Fruit fly (Drosophila melanogaster): ENCODE data around the gene Marcal1.
A peak's percentile ranks its signal among the peaks of the same experiment; 100 is the strongest.

Marcal1 gene

dm6 chr2L:4915715-4916153, 39.6 kb upstream of the Marcal1 start (continued):
- TF ChIP-seq CG4328 (GFP tag; optimal IDR thresholded peaks at IDR 0.05) (no peak), CG12391 (tag; optimal IDR thresholded peaks at IDR 0.05) (peak; percentile 37), so (GFP tag; IDR thresholded peaks at IDR 0.05) (no peak), Lim3 (GFP tag; IDR thresholded peaks at IDR 0.05) (no peak), CG11695 (GFP tag; IDR thresholded peaks at IDR 0.05) (no peak), CG4282 (GFP tag; optimal IDR thresholded peaks at IDR 0.05) (no peak), TFAM (GFP tag; optimal IDR thresholded peaks at IDR 0.05) (no peak), H15 (GFP tag; IDR thresholded peaks at IDR 0.05) (0 out of 3 replicates have a peak, but pooled peaks have one; percentile 59), Dp (GFP tag; optimal IDR thresholded peaks at IDR 0.05) (no peak), CG10462 (GFP tag; optimal IDR thresholded peaks at IDR 0.05) (no peak), lmd (GFP tag; IDR thresholded peaks at IDR 0.05) (peak; percentile 37), CG15696 (tag; optimal IDR thresholded peaks at IDR 0.05) (peak; percentile 26), CG14965 (GFP tag; optimal IDR thresholded peaks at IDR 0.05; ENCODE audit: borderline replicate concordance) (no peak), Hr3 (GFP tag; optimal IDR thresholded peaks at IDR 0.05) (peak; percentile 17), Mes4 (GFP tag; optimal IDR thresholded peaks at IDR 0.05) (no peak), inv (GFP tag; IDR thresholded peaks at IDR 0.05; ENCODE audit: partially characterized antibody) (no peak), sug (tag; optimal IDR thresholded peaks at IDR 0.05) (no peak), CG11247 (GFP tag; IDR thresholded peaks at IDR 0.05) (no peak), ap (GFP tag; IDR thresholded peaks at IDR 0.05) (no peak), dmrt11E (tag; optimal IDR thresholded peaks at IDR 0.05) (peak; percentile 38), CG4360 (GFP tag; IDR thresholded peaks at IDR 0.05) (peak; percentile 46), CG14710 (tag; optimal IDR thresholded peaks at IDR 0.05) (peak; percentile 37), pzg (GFP tag; optimal IDR thresholded peaks at IDR 0.05) (no peak), Blimp-1 (GFP tag; optimal IDR thresholded peaks at IDR 0.05) (peak; percentile 55), CG33213 (GFP tag; optimal IDR thresholded peaks at IDR 0.05) (peak; percentile 8), Trl (optimal IDR thresholded peaks at IDR 0.05) (no peak), Trl (GFP tag; optimal IDR thresholded peaks at IDR 0.05) (no peak), Hr78 (GFP tag; optimal IDR thresholded peaks at IDR 0.05) (peak in 1 of 2 experiments; percentile 90), kay (GFP tag; optimal IDR thresholded peaks at IDR 0.05) (no peak), MESR4 (GFP tag; optimal IDR thresholded peaks at IDR 0.05) (no peak), CG17186 (GFP tag; optimal IDR thresholded peaks at IDR 0.05) (no peak), CG1603 (tag; optimal IDR thresholded peaks at IDR 0.05) (no peak), Rx (GFP tag; IDR thresholded peaks at IDR 0.05) (no peak), CG4424 (GFP tag; optimal IDR thresholded peaks at IDR 0.05) (peak; percentile 5), nom (GFP tag; optimal IDR thresholded peaks at IDR 0.05) (no peak), dpn (GFP tag; optimal IDR thresholded peaks at IDR 0.05) (no peak), zen (tag; optimal IDR thresholded peaks at IDR 0.05) (no peak), CG18599 (GFP tag; optimal IDR thresholded peaks at IDR 0.05) (peak; percentile 22), CG8089 (GFP tag; optimal IDR thresholded peaks at IDR 0.05) (no peak), CG1792 (GFP tag; optimal IDR thresholded peaks at IDR 0.05) (no peak), sna (GFP tag; IDR thresholded peaks at IDR 0.05; ENCODE audit: partially characterized antibody) (no peak), sd (tag; optimal IDR thresholded peaks at IDR 0.05) (no peak), bcd (GFP tag; optimal IDR thresholded peaks at IDR 0.05) (peak; percentile 23), CG7357 (GFP tag; IDR thresholded peaks at IDR 0.05) (no peak), CG2202 (tag; optimal IDR thresholded peaks at IDR 0.05) (no peak), CG34376 (GFP tag; optimal IDR thresholded peaks at IDR 0.05) (no peak), ab (GFP tag; optimal IDR thresholded peaks at IDR 0.05) (no peak), CG17568 (GFP tag; optimal IDR thresholded peaks at IDR 0.05) (no peak), ERR (GFP tag; optimal IDR thresholded peaks at IDR 0.05) (no peak), HHEX (GFP tag; optimal IDR thresholded peaks at IDR 0.05) (no peak), nmo (GFP tag; optimal IDR thresholded peaks at IDR 0.05) (peak; percentile 51)

Data from whole organism, embryonic.